Fruit fly (Drosophila melanogaster) whole organism, adult: Measurements from ENCODE around the gene VhaM9.7-d.

Experiments used
- Hr96 ChIP-seq: fragments of 200-800 bp; sonication (Bioruptor generic); optimal IDR thresholded peaks from 2 replicates; lab custom pipeline; 2016; ENCODE audit warnings: missing biosample characterization, missing genetic modification characterization
- pad ChIP-seq: fragments of 200-800 bp; sonication (Bioruptor generic); optimal IDR thresholded peaks from 3 replicates; lab custom pipeline; 2017; ENCODE audit warnings: missing biosample characterization, missing genetic modification characterization, mild to moderate bottlenecking, moderate library complexity, missing genetic modification reagents

DNA sequence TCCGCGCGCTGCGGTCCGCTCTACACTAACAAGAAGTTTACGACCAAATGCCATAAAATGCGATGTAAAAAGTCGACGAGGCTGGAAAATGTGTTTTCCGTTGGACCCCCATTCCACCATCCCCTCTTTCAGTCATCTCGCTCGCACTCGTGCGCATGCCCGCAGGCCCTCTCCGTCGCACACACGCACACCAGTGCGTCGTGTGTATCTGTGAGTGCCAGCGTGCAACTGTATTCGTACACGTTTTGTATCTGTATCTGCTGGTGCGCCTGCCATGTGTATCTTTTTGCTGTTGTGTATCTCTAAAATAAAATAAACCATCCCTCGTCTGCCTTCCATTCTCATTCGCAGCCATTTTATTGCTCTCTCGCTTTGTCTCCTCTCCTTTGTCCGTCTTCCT is 14.8 kb upstream of the VhaM9.7-d start:
- TF ChIP-seq pad (GFP tag; lab: Kevin White, UChicago) (no peak), Hr96 (GFP tag; lab: Kevin White, UChicago) (no peak)
